Worm (Caenorhabditis elegans) whole organism, dauer: ENCODE measurements around the gene F22B5.5.

Source experiments
- unc-62 ChIP-seq: sonication (generic microtip); optimal IDR thresholded peaks from 2 replicates; lab custom pipeline; 2017; ENCODE audit warnings: missing biosample characterization, missing genetic modification reagents, missing genetic modification characterization

F22B5.5 gene

DNA sequence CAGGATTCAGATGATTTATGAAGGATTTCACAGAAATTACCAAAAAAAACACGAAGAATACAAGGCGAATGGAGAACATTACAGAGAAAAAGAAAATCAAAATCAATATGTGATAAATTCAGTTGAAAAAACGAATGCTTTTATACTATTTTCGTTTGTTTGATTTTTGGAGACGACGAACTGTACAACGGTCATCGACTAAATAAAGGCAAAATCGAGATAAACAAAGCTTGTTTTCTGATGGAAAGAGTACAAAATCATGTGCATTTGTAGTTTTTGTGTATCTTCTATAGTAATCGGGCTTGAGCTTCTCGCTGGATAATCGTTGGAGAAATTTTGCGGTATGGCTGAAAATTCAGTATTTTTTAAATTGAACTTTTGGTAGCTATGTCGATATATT, 16.7 kb upstream of the F22B5.5 start, which contains the start of gene M05D6.8:
M05D6.8 (minus strand) TSS at position 101 of the 400 bp plus-strand sequence.
- no peak for TF ChIP-seq unc-62

- TF ChIP-seq unc-62: no peak
Observed at ce11 chrII:8467809-8468208, 13.4 kb upstream of the F22B5.5 start, which contains the start of gene M05D6.2. Gene M05D6.2, plus strand, starts transcription at chrII:8468109.

- no peak for TF ChIP-seq unc-62
Observed at ce11 chrII:8466874-8467273, 12.5 kb upstream of the F22B5.5 start, which contains the start of gene F22B5.10. Gene F22B5.10, plus strand, starts transcription at chrII:8467174.

DNA sequence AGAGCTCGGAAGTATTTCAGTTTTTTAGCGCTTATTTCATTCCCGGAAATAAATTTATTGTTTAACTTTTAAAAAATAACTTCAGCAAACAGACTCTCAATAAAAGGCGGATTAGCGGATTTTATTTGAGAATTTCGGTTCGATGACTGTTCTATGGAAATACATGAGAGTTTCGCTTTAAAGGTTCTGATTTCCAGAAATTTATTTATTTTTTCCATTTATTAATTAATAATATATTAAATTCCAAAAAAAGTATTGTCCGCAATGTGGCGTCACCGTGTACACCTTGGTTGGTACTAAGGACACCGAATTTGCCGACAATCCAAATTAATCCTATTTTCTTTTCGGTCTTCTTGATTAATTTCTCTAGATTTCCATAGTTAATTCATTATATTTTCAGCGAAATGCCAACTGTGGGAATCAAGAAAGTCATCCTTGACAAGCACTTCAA, 10.1 kb upstream of the F22B5.5 start, which contains the start of gene fars-3:
fars-3 (plus strand) TSS at position 401 of the 451 bp plus-strand sequence.
- TF ChIP-seq unc-62: no peak

DNA sequence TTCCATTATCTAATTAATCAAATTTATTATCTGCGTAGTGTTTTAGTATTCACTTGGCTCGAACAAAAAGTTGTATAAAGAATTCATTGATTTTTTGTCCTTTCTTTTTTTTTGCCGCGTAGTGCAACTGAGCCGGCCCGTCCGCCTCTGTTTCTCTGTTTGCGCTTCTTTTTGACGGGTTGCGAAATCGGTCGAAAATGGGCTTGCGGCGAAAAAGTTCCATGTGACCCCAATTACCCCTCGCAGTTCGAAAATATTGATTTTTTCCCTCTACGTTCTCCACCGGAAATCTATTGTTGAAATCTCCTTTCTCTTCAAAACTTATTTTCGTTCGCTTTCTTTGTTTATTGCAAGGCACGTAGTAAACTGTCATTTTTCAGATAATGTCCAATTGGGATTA, 3.0 kb upstream of the F22B5.5 start, which contains the start of gene zyg-9:
zyg-9 (plus strand) TSS at position 381 of the 400 bp plus-strand sequence.
- TF ChIP-seq unc-62: no peak

- no peak for TF ChIP-seq unc-62
Observed at ce11 chrII:8456681-8457389, 2.4 kb upstream of the F22B5.5 start.

DNA sequence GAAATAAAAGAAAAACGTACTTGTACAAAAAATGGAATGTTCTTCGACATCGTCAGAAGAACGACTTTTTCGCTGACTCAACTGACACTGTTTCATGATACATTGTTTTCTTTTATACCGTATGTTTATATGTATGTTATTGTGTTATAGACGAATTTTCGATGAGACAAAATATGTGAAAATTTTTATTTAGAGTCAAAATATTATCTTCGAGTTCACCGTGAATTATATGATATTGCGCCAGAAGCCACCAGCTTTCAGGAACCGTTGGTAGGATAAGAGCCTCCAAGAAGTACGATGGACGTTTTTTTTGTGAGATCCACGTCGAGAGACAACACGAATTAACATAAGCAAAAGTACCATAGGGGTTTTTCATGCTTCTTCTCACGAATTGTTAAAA, 1.7 kb upstream of the F22B5.5 start, which contains the start of gene F22B5.6:
F22B5.6 (minus strand) TSS at position 101 of the 400 bp plus-strand sequence.
- no peak for TF ChIP-seq unc-62

DNA sequence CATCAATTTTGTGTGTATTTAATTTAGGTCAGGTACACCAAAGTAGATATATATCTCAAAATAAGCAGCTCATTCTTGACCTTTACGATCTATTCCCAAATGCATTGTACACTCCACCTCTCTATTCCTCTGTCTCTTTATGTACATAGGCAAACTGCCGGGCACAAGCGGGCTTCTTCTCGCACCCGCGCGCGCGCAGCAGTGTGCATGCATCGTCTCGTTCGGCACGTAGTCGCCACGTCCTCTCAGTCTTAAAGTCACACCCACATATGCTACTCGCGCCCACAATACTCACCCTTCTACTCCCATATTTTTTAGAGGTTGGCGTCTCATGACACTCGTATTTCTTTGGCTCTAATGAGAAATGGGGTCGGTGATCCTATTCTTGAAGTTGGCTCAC, 3.0 kb downstream of the F22B5.5 start:
- TF ChIP-seq unc-62: no peak

DNA sequence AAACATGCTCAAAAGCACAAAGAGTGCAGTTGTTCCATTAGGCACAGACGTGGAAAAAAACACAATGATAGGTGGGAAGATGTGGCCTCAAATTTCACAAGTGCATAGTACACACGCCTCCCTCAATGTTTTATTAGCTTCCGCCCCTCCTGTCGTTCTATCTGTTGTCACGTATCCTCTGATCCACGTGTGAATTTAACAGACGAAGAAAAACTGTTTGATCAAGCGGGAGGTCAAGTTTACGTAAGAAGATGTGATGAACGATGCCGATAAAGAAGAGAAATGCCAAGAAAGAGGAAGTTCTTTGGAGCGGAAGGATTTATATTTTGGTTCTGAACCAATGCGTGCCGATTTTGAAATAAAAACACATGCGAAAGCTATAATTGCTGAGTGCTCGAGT, 3.7 kb downstream of the F22B5.5 start:
- no peak for TF ChIP-seq unc-62

ce11 chrII:8449660-8450118, 4.7 kb downstream of the F22B5.5 start, which contains the start of gene F22B5.4:
Gene F22B5.4, plus strand, starts transcription at chrII:8449710.
- no peak for TF ChIP-seq unc-62

- no peak for TF ChIP-seq unc-62
Observed at ce11 chrII:8446731-8447130, 7.7 kb downstream of the F22B5.5 start, which contains the start of gene cut-3. Gene cut-3, minus strand, starts transcription at chrII:8446831.

ce11 chrII:8444007-8444406, 10.4 kb downstream of the F22B5.5 start, which contains the start of gene evl-20:
Gene evl-20, plus strand, starts transcription at chrII:8444307.
- no peak for TF ChIP-seq unc-62

ce11 chrII:8442717-8443223, 11.6 kb downstream of the F22B5.5 start, which contains the start of gene eif-3.G:
Gene eif-3.G, plus strand, starts transcription at chrII:8442767.
- no peak for TF ChIP-seq unc-62

DNA sequence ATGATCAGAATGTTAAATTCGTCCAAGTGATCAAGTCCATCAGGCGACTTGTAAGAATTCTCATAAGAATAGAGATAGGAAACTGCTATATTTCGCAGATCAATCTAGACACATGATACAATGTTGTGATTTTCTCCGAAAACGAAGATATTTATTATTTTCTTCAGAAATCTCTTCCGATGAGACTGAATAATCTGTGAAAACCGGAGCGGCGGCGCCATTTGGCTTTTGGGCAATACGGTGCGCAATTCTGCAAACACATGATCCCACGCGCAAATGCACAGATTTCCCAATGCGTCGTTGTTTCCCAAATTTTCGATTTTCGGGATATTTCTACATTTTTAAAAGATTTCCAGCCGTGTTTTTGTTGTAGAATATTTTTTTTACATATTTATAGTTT, 12.2 kb downstream of the F22B5.5 start:
- TF ChIP-seq unc-62: no peak

DNA sequence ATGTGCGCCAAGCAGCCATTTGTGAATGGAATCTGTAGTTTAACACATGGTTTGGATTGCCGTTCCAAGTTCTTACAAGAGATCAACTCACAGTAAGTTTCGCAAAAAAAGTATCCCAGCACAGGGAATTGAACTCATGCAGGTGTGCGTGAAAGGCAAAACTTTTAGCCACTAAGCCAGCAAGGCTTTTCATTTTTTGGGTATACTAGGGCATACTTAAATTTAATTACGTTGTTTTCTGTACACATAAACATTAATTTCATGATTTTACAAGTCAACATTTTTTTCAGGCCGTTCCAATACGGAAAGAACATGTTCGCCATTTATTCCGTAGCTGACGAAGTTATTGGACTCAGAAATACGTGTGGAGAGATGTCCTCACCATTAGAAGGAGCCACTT, 12.9 kb downstream of the F22B5.5 start:
- no peak for TF ChIP-seq unc-62

ce11 chrII:8440792-8441191, 13.6 kb downstream of the F22B5.5 start:
- no peak for TF ChIP-seq unc-62

DNA sequence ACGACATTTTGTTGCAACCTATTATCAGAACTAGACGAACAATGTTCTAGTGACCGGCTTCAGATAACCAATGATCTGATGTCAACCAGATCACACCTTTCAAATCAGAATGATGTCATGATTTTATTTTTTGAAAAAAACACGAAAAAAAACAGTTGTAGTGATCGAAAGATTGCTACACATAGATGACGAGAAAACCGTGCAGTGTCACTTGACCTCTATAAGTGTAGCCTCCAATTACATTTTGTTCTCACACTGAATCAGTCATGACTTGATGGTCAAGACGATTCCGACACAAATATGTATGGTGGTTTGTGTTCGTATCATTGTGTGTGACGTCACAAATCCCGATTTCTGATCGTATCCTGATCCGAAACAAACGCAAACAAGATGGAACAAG, 14.3 kb downstream of the F22B5.5 start:
- TF ChIP-seq unc-62: no peak
